Worm (Caenorhabditis elegans) whole organism, early embryonic: ENCODE measurements around the gene gei-3.

Source experiments
- B0310.2 ChIP-seq: sonication (generic microtip); optimal IDR thresholded peaks from 2 replicates; lab custom pipeline; 2016; ENCODE audit warnings: mild to moderate bottlenecking, missing genetic modification characterization, missing compliant biosample characterization
- F13C5.2 ChIP-seq: sonication (generic microtip); optimal IDR thresholded peaks from 2 replicates; lab custom pipeline; 2017; ENCODE audit warnings: mild to moderate bottlenecking, missing genetic modification characterization, inconsistent platforms, missing compliant biosample characterization
- aly-1 ChIP-seq: sonication (generic microtip); optimal IDR thresholded peaks from 2 replicates; lab custom pipeline; 2016; ENCODE audit warnings: missing genetic modification characterization, missing compliant biosample characterization
- ama-1 ChIP-seq: fragments of 150-350 bp; optimal IDR thresholded peaks from 2 replicates; lab custom pipeline; 2014
- ceh-13 ChIP-seq: fragments of 200-800 bp; sonication (Bioruptor generic); optimal IDR thresholded peaks from 2 replicates; lab custom pipeline; 2018; ENCODE audit warnings: mild to moderate bottlenecking, missing genetic modification characterization, missing compliant biosample characterization
- ceh-36 ChIP-seq: sonication (generic microtip); optimal IDR thresholded peaks from 2 replicates; lab custom pipeline; 2016; ENCODE audit warnings: missing genetic modification characterization, inconsistent platforms, missing compliant biosample characterization
- ets-7 ChIP-seq: sonication (generic microtip); optimal IDR thresholded peaks from 2 replicates; lab custom pipeline; 2016; ENCODE audit warnings: missing genotype, missing genetic modification characterization, missing compliant biosample characterization
- flt-1 ChIP-seq: fragments of 200-800 bp; sonication (Bioruptor generic); IDR thresholded peaks from 2 replicates; pipeline ENCODE4 v1.3.6; 2022; ENCODE audit warnings: missing genetic modification characterization, missing compliant biosample characterization
- hmbx-1 ChIP-seq: sonication (generic microtip); optimal IDR thresholded peaks from 2 replicates; lab custom pipeline; 2016; ENCODE audit warnings: mild to moderate bottlenecking, missing genetic modification characterization, missing compliant biosample characterization
- hmg-4 ChIP-seq: fragments of 200-800 bp; sonication (Bioruptor generic); optimal IDR thresholded peaks from 2 replicates; lab custom pipeline; 2018; ENCODE audit warnings: mild to moderate bottlenecking, missing genetic modification characterization, missing compliant biosample characterization
- hnd-1 ChIP-seq: sonication (generic microtip); optimal IDR thresholded peaks from 2 replicates; lab custom pipeline; 2016; ENCODE audit warnings: missing genetic modification characterization, missing compliant biosample characterization
- pes-1 ChIP-seq: fragments of 200-800 bp; sonication (Bioruptor generic); IDR thresholded peaks from 2 replicates; pipeline ENCODE4 v1.3.6; 2022; ENCODE audit warnings: missing genetic modification reagents, missing genetic modification characterization, missing compliant biosample characterization
- scrt-1 ChIP-seq: fragments of 200-800 bp; sonication (Bioruptor generic); IDR thresholded peaks from 2 replicates; pipeline ENCODE4 v1.3.6; 2022; ENCODE audit warnings: missing genetic modification characterization, missing compliant biosample characterization
- sea-1 ChIP-seq: fragments of 200-800 bp; sonication (Bioruptor generic); conservative IDR thresholded peaks from 2 replicates; pipeline ENCODE4 v1.3.6; 2022; ENCODE audit warnings: missing genetic modification characterization, missing compliant biosample characterization
- tbx-11 ChIP-seq: fragments of 200-800 bp; sonication (Bioruptor generic); IDR thresholded peaks from 2 replicates; pipeline ENCODE4 v1.3.6; 2022; ENCODE audit warnings: missing genetic modification characterization, missing compliant biosample characterization
- tbx-37 ChIP-seq: fragments of 200-800 bp; sonication (Bioruptor generic); conservative IDR thresholded peaks from 2 replicates; pipeline ENCODE4 v1.3.6; 2022; ENCODE audit warnings: missing genetic modification reagents, missing genetic modification characterization, missing compliant biosample characterization
- tra-4 ChIP-seq: sonication (generic microtip); optimal IDR thresholded peaks from 2 replicates; lab custom pipeline; 2017; ENCODE audit warnings: missing genetic modification characterization, missing compliant biosample characterization

gei-3 gene

ce11 chrX:12761778-12762177, 51.7 kb downstream of the gei-3 start, which contains the start of gene cept-1:
TSS of gene cept-1 (plus strand) at chrX:12762078.
- TF ChIP-seq ceh-36 (tag; lab: Kevin White, UChicago): no peak
- TF ChIP-seq ets-7 (tag; lab: Kevin White, UChicago): no peak
- no peak for TF ChIP-seq ama-1 (lab: Kevin White, UChicago)
- TF ChIP-seq flt-1 (GFP tag; lab: Robert Waterston, UW): no peak
- no peak for TF ChIP-seq tbx-11
- no peak for TF ChIP-seq hmbx-1 (tag; lab: Kevin White, UChicago)
- TF ChIP-seq aly-1: no peak
- TF ChIP-seq hmg-4 (GFP tag; lab: Kevin White, UChicago): no peak
- no peak for TF ChIP-seq hnd-1 (tag; lab: Kevin White, UChicago)
- TF ChIP-seq pes-1 (GFP tag; lab: Robert Waterston, UW): no peak
- no peak for TF ChIP-seq ceh-13
- no peak for TF ChIP-seq F13C5.2
- no peak for TF ChIP-seq sea-1 (GFP tag; lab: Robert Waterston, UW)
- TF ChIP-seq scrt-1: no peak
- TF ChIP-seq tra-4 (tag; lab: Kevin White, UChicago): no peak
- no peak for TF ChIP-seq B0310.2
- no peak for TF ChIP-seq tbx-37 (GFP tag; lab: Robert Waterston, UW)

- no peak for TF ChIP-seq ceh-36 (tag; lab: Kevin White, UChicago)
- no peak for TF ChIP-seq hmg-4 (GFP tag; lab: Kevin White, UChicago)
- no peak for TF ChIP-seq hmbx-1 (tag; lab: Kevin White, UChicago)
- TF ChIP-seq ama-1 (lab: Kevin White, UChicago): no peak
- no peak for TF ChIP-seq ceh-13
- TF ChIP-seq flt-1 (GFP tag; lab: Robert Waterston, UW): no peak
- TF ChIP-seq aly-1: no peak
- TF ChIP-seq F13C5.2: no peak
- TF ChIP-seq scrt-1: no peak
- TF ChIP-seq B0310.2: no peak
- no peak for TF ChIP-seq sea-1 (GFP tag; lab: Robert Waterston, UW)
- TF ChIP-seq tbx-11: no peak
- no peak for TF ChIP-seq hnd-1 (tag; lab: Kevin White, UChicago)
- no peak for TF ChIP-seq ets-7 (tag; lab: Kevin White, UChicago)
- TF ChIP-seq tbx-37 (GFP tag; lab: Robert Waterston, UW): no peak
- TF ChIP-seq pes-1 (GFP tag; lab: Robert Waterston, UW): no peak
These were observed 52.1 kb downstream of the gei-3 start for ce11 chrX:12761295-12761775.

ce11 chrX:12759642-12760041, 53.8 kb downstream of the gei-3 start:
- TF ChIP-seq ceh-36 (tag; lab: Kevin White, UChicago) (no peak), hnd-1 (tag; lab: Kevin White, UChicago) (no peak), tbx-37 (GFP tag; lab: Robert Waterston, UW) (no peak), flt-1 (GFP tag; lab: Robert Waterston, UW) (no peak), ets-7 (tag; lab: Kevin White, UChicago) (no peak), F13C5.2 (no peak), ama-1 (lab: Kevin White, UChicago) (no peak), tra-4 (tag; lab: Kevin White, UChicago) (no peak), tbx-11 (no peak), ceh-13 (no peak), hmbx-1 (tag; lab: Kevin White, UChicago) (no peak), pes-1 (GFP tag; lab: Robert Waterston, UW) (no peak)

- TF ChIP-seq tra-4 (tag; lab: Kevin White, UChicago): no peak
- no peak for TF ChIP-seq scrt-1
- no peak for TF ChIP-seq B0310.2
- no peak for TF ChIP-seq hmg-4 (GFP tag; lab: Kevin White, UChicago)
- no peak for TF ChIP-seq F13C5.2
- TF ChIP-seq aly-1: no peak
- no peak for TF ChIP-seq flt-1 (GFP tag; lab: Robert Waterston, UW)
- TF ChIP-seq ama-1 (lab: Kevin White, UChicago): no peak
- TF ChIP-seq ceh-36 (tag; lab: Kevin White, UChicago): no peak
- TF ChIP-seq hnd-1 (tag; lab: Kevin White, UChicago): no peak
- TF ChIP-seq tbx-37 (GFP tag; lab: Robert Waterston, UW): no peak
- TF ChIP-seq ceh-13: no peak
- no peak for TF ChIP-seq pes-1 (GFP tag; lab: Robert Waterston, UW)
- TF ChIP-seq sea-1 (GFP tag; lab: Robert Waterston, UW): no peak
- no peak for TF ChIP-seq hmbx-1 (tag; lab: Kevin White, UChicago)
- TF ChIP-seq tbx-11: no peak
- TF ChIP-seq ets-7 (tag; lab: Kevin White, UChicago): no peak
These were observed 54.4 kb downstream of the gei-3 start for ce11 chrX:12759010-12759409.

- TF ChIP-seq hmbx-1 (tag; lab: Kevin White, UChicago): no peak
- no peak for TF ChIP-seq hmg-4 (GFP tag; lab: Kevin White, UChicago)
- TF ChIP-seq flt-1 (GFP tag; lab: Robert Waterston, UW): no peak
- TF ChIP-seq ceh-13: no peak
These were observed 58.4 kb downstream of the gei-3 start for ce11 chrX:12755021-12755420.

ce11 chrX:12754043-12754442, 59.4 kb downstream of the gei-3 start:
- TF ChIP-seq pes-1 (GFP tag; lab: Robert Waterston, UW) (no peak), ets-7 (tag; lab: Kevin White, UChicago) (no peak)

- TF ChIP-seq sea-1 (GFP tag; lab: Robert Waterston, UW) (no peak), flt-1 (GFP tag; lab: Robert Waterston, UW) (no peak), hmg-4 (GFP tag; lab: Kevin White, UChicago) (no peak), tra-4 (tag; lab: Kevin White, UChicago) (no peak)
These were observed 62.6 kb downstream of the gei-3 start for ce11 chrX:12750805-12751204.
